Worm (Caenorhabditis elegans) whole organism, L3 larva: Measurements from ENCODE around the gene CC8.2.

ENCODE experiments used
- ZK546.5 ChIP-seq: sonication (generic microtip); optimal IDR thresholded peaks from 2 replicates; lab custom pipeline; 2017; ENCODE audit warnings: missing biosample characterization, missing genetic modification characterization
- fkh-10 ChIP-seq: sonication (generic microtip); optimal IDR thresholded peaks from 2 replicates; lab custom pipeline; 2017; ENCODE audit warnings: missing biosample characterization, missing genetic modification reagents, missing genetic modification characterization
- nhr-11 ChIP-seq: fragments of 150-350 bp; optimal IDR thresholded peaks from 2 replicates; lab custom pipeline; 2014; ENCODE audit warnings: missing biosample characterization, missing genetic modification characterization
- nhr-12 ChIP-seq: fragments of 150-350 bp; optimal IDR thresholded peaks from 2 replicates; lab custom pipeline; 2014; ENCODE audit warnings: missing biosample characterization, missing genetic modification characterization
- nhr-237 ChIP-seq: fragments of 150-350 bp; optimal IDR thresholded peaks from 2 replicates; lab custom pipeline; 2014; ENCODE audit warnings: missing biosample characterization, missing genetic modification characterization
- ztf-11 ChIP-seq: fragments of 150-350 bp; optimal IDR thresholded peaks from 2 replicates; lab custom pipeline; 2014; ENCODE audit warnings: missing biosample characterization, missing genetic modification characterization

- TF ChIP-seq nhr-237 (tag; lab: Kevin White, UChicago) (no peak), fkh-10 (GFP tag; lab: Kevin White, UChicago) (no peak), ztf-11 (tag; lab: Kevin White, UChicago) (no peak), nhr-12 (tag; lab: Kevin White, UChicago) (no peak), ZK546.5 (tag; lab: Kevin White, UChicago) (no peak), nhr-11 (no peak)
Observed at ce11 chrIV:3632475-3632874, 16.0 kb downstream of the CC8.2 start.
